Fruit fly (Drosophila melanogaster) whole organism, embryonic: ENCODE measurements around the gene scramb2.

Experiments
- Blimp-1 ChIP-seq: fragments of 200-800 bp; sonication (Bioruptor generic); optimal IDR thresholded peaks from 3 replicates; lab custom pipeline; 2018; ENCODE audit warnings: missing biosample characterization, missing genetic modification characterization, mild to moderate bottlenecking, moderate library complexity, missing genetic modification reagents
- CG10209 ChIP-seq: fragments of 200-800 bp; sonication (Bioruptor generic); optimal IDR thresholded peaks from 3 replicates; lab custom pipeline; 2017; ENCODE audit warnings: missing biosample characterization, mild to moderate bottlenecking, missing genetic modification characterization, missing genetic modification reagents
- CG10267 ChIP-seq: fragments of 200-800 bp; sonication (Bioruptor generic); optimal IDR thresholded peaks from 2 replicates; lab custom pipeline; 2018; ENCODE audit warnings: missing biosample characterization, mild to moderate bottlenecking, missing genetic modification characterization, moderate library complexity
- CG12744 ChIP-seq: fragments of 200-800 bp; sonication (Bioruptor generic); optimal IDR thresholded peaks from 2 replicates; lab custom pipeline; 2016; ENCODE audit warnings: missing biosample characterization, missing genetic modification characterization
- CG15269 ChIP-seq: fragments of 200-800 bp; sonication (Bioruptor generic); optimal IDR thresholded peaks from 2 replicates; lab custom pipeline; 2018; ENCODE audit warnings: missing biosample characterization, mild to moderate bottlenecking, missing genetic modification characterization, moderate library complexity
- CG1602 ChIP-seq: fragments of 200-800 bp; sonication (Bioruptor generic); optimal IDR thresholded peaks from 3 replicates; lab custom pipeline; 2016; ENCODE audit warnings: missing biosample characterization, missing genetic modification characterization
- CG17568 ChIP-seq: fragments of 200-800 bp; sonication (Bioruptor generic); optimal IDR thresholded peaks from 2 replicates; lab custom pipeline; 2018; ENCODE audit warnings: missing biosample characterization, mild to moderate bottlenecking, missing genetic modification characterization, moderate library complexity
- CG17612 ChIP-seq: fragments of 200-800 bp; sonication (Bioruptor generic); IDR thresholded peaks from 2 replicates; pipeline ENCODE4 v1.3.6; 2022; ENCODE audit warnings: missing biosample characterization, missing genetic modification characterization
- CG2199 ChIP-seq: fragments of 200-800 bp; sonication (Bioruptor generic); IDR thresholded peaks from 3 replicates; pipeline ENCODE4 v1.3.6; 2022; ENCODE audit warnings: missing biosample characterization, missing genetic modification characterization
- CG2875 ChIP-seq: fragments of 200-800 bp; sonication (Bioruptor generic); optimal IDR thresholded peaks from 2 replicates; lab custom pipeline; 2017; ENCODE audit warnings: missing biosample characterization, mild to moderate bottlenecking, missing genetic modification characterization, missing genetic modification reagents
- CG30431 ChIP-seq: fragments of 200-800 bp; sonication (Bioruptor generic); optimal IDR thresholded peaks from 2 replicates; lab custom pipeline; 2017; ENCODE audit warnings: missing biosample characterization, missing genetic modification characterization
- CG3163 ChIP-seq: fragments of 200-800 bp; sonication (Bioruptor generic); optimal IDR thresholded peaks from 3 replicates; lab custom pipeline; 2016; ENCODE audit warnings: missing biosample characterization, missing genetic modification characterization
- CG4360 ChIP-seq: fragments of 200-800 bp; sonication (Bioruptor generic); IDR thresholded peaks from 2 replicates; pipeline ENCODE4 v1.3.6; 2022; ENCODE audit warnings: missing biosample characterization, missing genetic modification characterization
- CG5180 ChIP-seq: fragments of 200-800 bp; sonication (Bioruptor generic); optimal IDR thresholded peaks from 3 replicates; lab custom pipeline; 2017; ENCODE audit warnings: missing biosample characterization, missing genetic modification characterization, mild to moderate bottlenecking, moderate library complexity, missing genetic modification reagents
- CG6654 ChIP-seq: fragments of 200-800 bp; sonication (Bioruptor generic); optimal IDR thresholded peaks from 2 replicates; lab custom pipeline; 2017; ENCODE audit warnings: missing biosample characterization, mild to moderate bottlenecking, missing genetic modification characterization
- CG6813 ChIP-seq: fragments of 200-800 bp; sonication (Bioruptor generic); optimal IDR thresholded peaks from 2 replicates; lab custom pipeline; 2017; ENCODE audit warnings: missing biosample characterization, missing genetic modification characterization, mild to moderate bottlenecking, moderate library complexity, missing genetic modification reagents
- CG7357 ChIP-seq: fragments of 200-800 bp; sonication (Bioruptor generic); IDR thresholded peaks from 3 replicates; pipeline ENCODE4 v1.3.6; 2022; ENCODE audit warnings: missing biosample characterization, missing genetic modification characterization
- CG7987 ChIP-seq: fragments of 200-800 bp; sonication (Bioruptor generic); optimal IDR thresholded peaks from 2 replicates; lab custom pipeline; 2018; ENCODE audit warnings: missing biosample characterization, mild to moderate bottlenecking, missing genetic modification characterization, moderate library complexity
- CG9797 ChIP-seq: fragments of 200-800 bp; sonication (Bioruptor generic); optimal IDR thresholded peaks from 3 replicates; lab custom pipeline; 2018; ENCODE audit warnings: missing biosample characterization, mild to moderate bottlenecking, missing genetic modification characterization
- CHES-1-like ChIP-seq: fragments of 200-800 bp; sonication (Bioruptor generic); optimal IDR thresholded peaks from 2 replicates; lab custom pipeline; 2016; ENCODE audit warnings: missing biosample characterization, missing genetic modification characterization
- Dbx ChIP-seq: fragments of 200-800 bp; sonication (Bioruptor generic); IDR thresholded peaks from 3 replicates; pipeline ENCODE4 v1.3.6; 2022; ENCODE audit warnings: missing biosample characterization, missing genetic modification characterization
- Dek ChIP-seq: fragments of 200-800 bp; sonication (Bioruptor generic); optimal IDR thresholded peaks from 3 replicates; lab custom pipeline; 2019; ENCODE audit warnings: missing biosample characterization, mild to moderate bottlenecking, missing genetic modification characterization, moderate library complexity
- Dip2 ChIP-seq: fragments of 200-800 bp; sonication (Bioruptor generic); IDR thresholded peaks from 2 replicates; pipeline ENCODE4 v1.3.6; 2022; ENCODE audit warnings: missing biosample characterization, missing genetic modification characterization
- Sry-δ ChIP-seq: fragments of 200-800 bp; sonication (Bioruptor generic); optimal IDR thresholded peaks from 2 replicates; lab custom pipeline; 2016; ENCODE audit warnings: missing biosample characterization, missing genetic modification characterization
- TFAM ChIP-seq: fragments of 200-800 bp; sonication (Bioruptor generic); optimal IDR thresholded peaks from 2 replicates; lab custom pipeline; 2017; ENCODE audit warnings: missing biosample characterization, missing genetic modification characterization, inconsistent platforms
- amos ChIP-seq: fragments of 200-800 bp; sonication (Bioruptor generic); IDR thresholded peaks from 2 replicates; pipeline ENCODE4 v1.3.6; 2022; ENCODE audit warnings: missing biosample characterization, missing genetic modification characterization; ENCODE audit not compliant: partially characterized antibody
- chif ChIP-seq, 2 experiments: fragments of 200-800 bp; sonication (Bioruptor generic); optimal IDR thresholded peaks; 3 replicates each; lab custom pipeline; 2016; ENCODE audit warnings: missing biosample characterization in 2 of 2, missing genetic modification characterization in 2 of 2
- crp ChIP-seq, 2 experiments: fragments of 200-800 bp; sonication (Bioruptor generic); optimal IDR thresholded peaks; 2 replicates in 1 of 2; 3 replicates in 1 of 2; lab custom pipeline; 2017; ENCODE audit warnings: missing biosample characterization in 2 of 2, missing genetic modification characterization in 2 of 2, mild to moderate bottlenecking in 1 of 2, moderate library complexity in 1 of 2
- dan ChIP-seq: fragments of 200-800 bp; sonication (Bioruptor generic); IDR thresholded peaks from 2 replicates; pipeline ENCODE4 v1.3.6; 2022; ENCODE audit warnings: missing biosample characterization, missing genetic modification characterization
- dysf ChIP-seq: fragments of 200-800 bp; sonication (Bioruptor generic); IDR thresholded peaks from 3 replicates; pipeline ENCODE4 v1.3.6; 2022; ENCODE audit warnings: missing biosample characterization, missing genetic modification characterization
- fd64A ChIP-seq: fragments of 200-800 bp; sonication (Bioruptor generic); optimal IDR thresholded peaks from 3 replicates; lab custom pipeline; 2018; ENCODE audit warnings: missing biosample characterization, mild to moderate bottlenecking, missing genetic modification characterization
- gsb-n ChIP-seq: fragments of 200-800 bp; sonication (Bioruptor generic); optimal IDR thresholded peaks from 3 replicates; lab custom pipeline; 2018; ENCODE audit warnings: missing biosample characterization, mild to moderate bottlenecking, missing genetic modification characterization
- her ChIP-seq: fragments of 200-800 bp; sonication (Bioruptor generic); optimal IDR thresholded peaks from 2 replicates; lab custom pipeline; 2016; ENCODE audit warnings: missing biosample characterization, missing genetic modification characterization
- hth ChIP-seq: fragments of >200 bp; optimal IDR thresholded peaks from 2 replicates; lab custom pipeline; 2017; ENCODE audit warnings: inconsistent platforms
- jing ChIP-seq: fragments of 200-800 bp; sonication (Bioruptor generic); optimal IDR thresholded peaks from 2 replicates; lab custom pipeline; 2018; ENCODE audit warnings: missing biosample characterization, mild to moderate bottlenecking, missing genetic modification characterization
- mirr ChIP-seq: fragments of 200-800 bp; sonication (Bioruptor generic); optimal IDR thresholded peaks from 3 replicates; lab custom pipeline; 2018; ENCODE audit warnings: missing biosample characterization, mild to moderate bottlenecking, missing genetic modification characterization
- nerfin-1 ChIP-seq: fragments of 200-800 bp; sonication (Bioruptor generic); optimal IDR thresholded peaks from 3 replicates; lab custom pipeline; 2019; ENCODE audit warnings: missing biosample characterization, mild to moderate bottlenecking, missing genetic modification characterization, moderate library complexity
- nmo ChIP-seq: fragments of 200-800 bp; sonication (Bioruptor generic); optimal IDR thresholded peaks from 2 replicates; lab custom pipeline; 2018; ENCODE audit warnings: missing biosample characterization, mild to moderate bottlenecking, missing genetic modification characterization, moderate library complexity
- nom ChIP-seq: fragments of 200-800 bp; sonication (Bioruptor generic); optimal IDR thresholded peaks from 2 replicates; lab custom pipeline; 2017; ENCODE audit warnings: missing biosample characterization, missing genetic modification characterization, mild to moderate bottlenecking, moderate library complexity, missing genetic modification reagents
- org-1 ChIP-seq: fragments of 200-800 bp; sonication (Bioruptor generic); optimal IDR thresholded peaks from 2 replicates; lab custom pipeline; 2017; ENCODE audit warnings: missing biosample characterization, missing genetic modification characterization
- pfk ChIP-seq: fragments of 200-800 bp; sonication (Bioruptor generic); optimal IDR thresholded peaks from 2 replicates; lab custom pipeline; 2018; ENCODE audit warnings: missing biosample characterization, mild to moderate bottlenecking, missing genetic modification characterization, moderate library complexity
- ranshi ChIP-seq: fragments of 200-800 bp; sonication (Bioruptor generic); IDR thresholded peaks from 2 replicates; pipeline ENCODE4 v1.3.6; 2022; ENCODE audit warnings: missing biosample characterization, missing genetic modification characterization
- rib ChIP-seq: fragments of 200-800 bp; sonication (Bioruptor generic); IDR thresholded peaks from 2 replicates; pipeline ENCODE4 v1.3.6; 2022; ENCODE audit warnings: missing biosample characterization, missing genetic modification characterization
- schlank ChIP-seq: fragments of 200-800 bp; sonication (Bioruptor generic); optimal IDR thresholded peaks from 2 replicates; lab custom pipeline; 2018; ENCODE audit warnings: missing biosample characterization, mild to moderate bottlenecking, missing genetic modification characterization
- seq ChIP-seq: fragments of 200-800 bp; sonication (Bioruptor generic); IDR thresholded peaks from 2 replicates; pipeline ENCODE4 v1.3.6; 2022; ENCODE audit warnings: missing biosample characterization, missing genetic modification characterization
- toy ChIP-seq: fragments of 200-800 bp; sonication (Bioruptor generic); IDR thresholded peaks from 2 replicates; pipeline ENCODE4 v1.3.6; 2022; ENCODE audit warnings: missing biosample characterization, missing genetic modification characterization
- z ChIP-seq: fragments of 200-800 bp; sonication (Bioruptor generic); IDR thresholded peaks from 3 replicates; pipeline ENCODE4 v1.3.6; 2022; ENCODE audit warnings: missing biosample characterization, missing genetic modification characterization
- zfh1 ChIP-seq: fragments of 200-800 bp; sonication (Bioruptor generic); IDR thresholded peaks from 3 replicates; pipeline ENCODE4 v1.3.6; 2022; ENCODE audit warnings: missing biosample characterization, missing genetic modification characterization

Gene scramb2

dm6 chr3L:3046325-3047156 lies at the start of gene scramb2, which contains the start of gene Sk2 (continued):
- TF ChIP-seq jing (GFP tag; lab: Kevin White, UChicago), result peak; percentile 90
- TF ChIP-seq z (GFP tag; lab: Robert Waterston, UW), result peak; percentile 70; the same call in 2 of the 3 replicates
- TF ChIP-seq CG3163 (GFP tag; lab: Kevin White, UChicago), result peak; percentile 42
- peak; percentile 86 for TF ChIP-seq schlank (tag; lab: Kevin White, UChicago)
- TF ChIP-seq CG17568 (GFP tag; lab: Kevin White, UChicago), result peak; percentile 94
- TF ChIP-seq rib (GFP tag; lab: Robert Waterston, UW), result peak; percentile 89
- TF ChIP-seq nmo, result peak; percentile 94
- TF ChIP-seq CG10209 (GFP tag; lab: Kevin White, UChicago), result peak; percentile 95
- peak; percentile 92 for TF ChIP-seq org-1
- TF ChIP-seq CHES-1-like (GFP tag; lab: Kevin White, UChicago), result peak; percentile 57
- TF ChIP-seq zfh1 (GFP tag; lab: Robert Waterston, UW), result peak; percentile 95
- peak; percentile 89 for TF ChIP-seq CG1602 (GFP tag; lab: Kevin White, UChicago)
- peak; percentile 96 for TF ChIP-seq dysf (GFP tag; lab: Robert Waterston, UW)
- peak; percentile 95 for TF ChIP-seq CG9797 (GFP tag; lab: Kevin White, UChicago)
- TF ChIP-seq CG2199, result peak; percentile 94
- peak; percentile 43 for TF ChIP-seq Sry-δ (GFP tag; lab: Kevin White, UChicago)
- peak in 1 of 2 experiments; percentile 59 for TF ChIP-seq crp (GFP tag; optimal IDR thresholded peaks at IDR 0.05; lab: Kevin White, UChicago)
- peak; percentile 97 for TF ChIP-seq CG15269 (tag; lab: Kevin White, UChicago)
- TF ChIP-seq CG6813 (GFP tag; lab: Kevin White, UChicago), result peak; percentile 96
- peak; percentile 94 for TF ChIP-seq CG30431 (GFP tag; lab: Kevin White, UChicago)
- peak; percentile 96 for TF ChIP-seq seq
- peak; percentile 83 for TF ChIP-seq CG7987
- TF ChIP-seq CG10267, result peak; percentile 85
- TF ChIP-seq her (GFP tag; lab: Kevin White, UChicago), result peak; percentile 82
- peak; percentile 93 for TF ChIP-seq gsb-n
- TF ChIP-seq CG7357 (GFP tag; lab: Robert Waterston, UW), result peak; percentile 86
- peak; percentile 72 for TF ChIP-seq CG12744 (GFP tag; lab: Kevin White, UChicago)
- TF ChIP-seq hth, result no peak
- TF ChIP-seq toy (GFP tag; lab: Robert Waterston, UW), result peak; percentile 87
- peak; percentile 92 for TF ChIP-seq mirr (GFP tag; lab: Kevin White, UChicago)
- peak; percentile 91 for TF ChIP-seq Blimp-1 (GFP tag; lab: Kevin White, UChicago)
- no peak for TF ChIP-seq amos
- TF ChIP-seq CG5180 (GFP tag; lab: Kevin White, UChicago), result peak; percentile 88
- TF ChIP-seq TFAM (GFP tag; lab: Kevin White, UChicago), result peak; percentile 85
- peak; percentile 84 for TF ChIP-seq CG6654
- TF ChIP-seq fd64A (GFP tag; lab: Kevin White, UChicago), result peak; percentile 95
- TF ChIP-seq nerfin-1 (tag; lab: Kevin White, UChicago), result peak; percentile 93
- TF ChIP-seq pfk (GFP tag; lab: Kevin White, UChicago), result peak; percentile 48
- TF ChIP-seq chif (GFP tag; optimal IDR thresholded peaks at IDR 0.05; lab: Kevin White, UChicago), result peak; percentile 77 to 89
- peak; percentile 94 for TF ChIP-seq Dbx (GFP tag; lab: Robert Waterston, UW)
- TF ChIP-seq ranshi (GFP tag; lab: Robert Waterston, UW), result peak; percentile 95
- TF ChIP-seq CG17612 (GFP tag; lab: Robert Waterston, UW), result peak; percentile 85
- peak; percentile 94 for TF ChIP-seq Dek (tag; lab: Kevin White, UChicago)
- peak; percentile 94 for TF ChIP-seq CG2875 (GFP tag; lab: Kevin White, UChicago)
- TF ChIP-seq nom (GFP tag; lab: Kevin White, UChicago), result peak; percentile 96
- peak; percentile 75 for TF ChIP-seq CG4360 (GFP tag; lab: Robert Waterston, UW)
- peak; percentile 55; the same call in 1 of the 2 replicates for TF ChIP-seq Dip2 (GFP tag; lab: Robert Waterston, UW)
- peak; percentile 74; the same call in 1 of the 2 replicates for TF ChIP-seq dan (GFP tag; lab: Robert Waterston, UW)
